Worm (Caenorhabditis elegans): ENCODE data around the gene fbxc-33.

Gene fbxc-33

ce11 chrII:960218-960617 is 46.7 kb downstream of the fbxc-33 start, which contains the start of the genes C32B5.18 and C32B5.7:
Gene C32B5.18 (plus strand): TSS chrII:960518.
Gene C32B5.7 (plus strand): TSS chrII:960528.
- no peak for TF ChIP-seq unc-62 (GFP tag; optimal IDR thresholded peaks at IDR 0.05)

ce11 chrII:961961-962360 is 48.5 kb downstream of the fbxc-33 start, which contains the start of gene C32B5.13:
Gene C32B5.13 (minus strand): TSS chrII:962061.
- TF ChIP-seq unc-62 (GFP tag; optimal IDR thresholded peaks at IDR 0.05), result no peak
